Worm (Caenorhabditis elegans) whole organism, L1 larva: ENCODE data around the gene rpb-2.

Experiments
- C16A3.4 ChIP-seq: fragments of 150-350 bp; optimal IDR thresholded peaks from 2 replicates; lab custom pipeline; 2014; ENCODE audit warnings: missing biosample characterization, missing genetic modification characterization
- C34B4.2 ChIP-seq: sonication (generic microtip); optimal IDR thresholded peaks from 2 replicates; lab custom pipeline; 2017; ENCODE audit warnings: mild to moderate bottlenecking, missing genetic modification characterization, missing compliant biosample characterization
- F16B12.6 ChIP-seq: fragments of 150-350 bp; optimal IDR thresholded peaks from 2 replicates; lab custom pipeline; 2014; ENCODE audit warnings: missing biosample characterization, missing genetic modification characterization
- Y116A8C.19 ChIP-seq: sonication (generic microtip); optimal IDR thresholded peaks from 2 replicates; lab custom pipeline; 2016; ENCODE audit warnings: missing compliant biosample characterization, missing genetic modification characterization, borderline replicate concordance
- aha-1 ChIP-seq: fragments of 150-350 bp; optimal IDR thresholded peaks from 2 replicates; lab custom pipeline; 2014; ENCODE audit warnings: missing biosample characterization, missing genetic modification characterization
- alr-1 ChIP-seq: fragments of 200-800 bp; sonication (Bioruptor generic); optimal IDR thresholded peaks from 2 replicates; lab custom pipeline; 2018; ENCODE audit warnings: borderline replicate concordance, mild to moderate bottlenecking, missing genetic modification characterization, missing compliant biosample characterization
- aly-2 ChIP-seq: fragments of 150-350 bp; optimal IDR thresholded peaks from 2 replicates; lab custom pipeline; 2014; ENCODE audit warnings: missing biosample characterization, missing genetic modification characterization
- ceh-63 ChIP-seq: fragments of 200-800 bp; sonication (Bioruptor generic); optimal IDR thresholded peaks from 2 replicates; lab custom pipeline; 2018; ENCODE audit warnings: mild to moderate bottlenecking, missing genetic modification characterization, missing compliant biosample characterization
- ceh-82 ChIP-seq, 3 experiments: fragments of 150-350 bp in 1 of 3; sonication (generic microtip) in 2 of 3; optimal IDR thresholded peaks; 2 replicates each; lab custom pipeline; 2014 to 2017; ENCODE audit warnings: missing biosample characterization in 3 of 3, missing genetic modification characterization in 3 of 3
- ceh-88 ChIP-seq: fragments of 200-800 bp; sonication (Bioruptor generic); IDR thresholded peaks from 2 replicates; pipeline ENCODE4 v1.3.6; 2022; ENCODE audit warnings: missing genetic modification characterization, missing compliant biosample characterization
- dpl-1 ChIP-seq, 3 experiments: fragments of 150-350 bp in 2 of 3; sonication (generic microtip) in 1 of 3; optimal IDR thresholded peaks; 2 replicates each; lab custom pipeline; 2014 to 2017; ENCODE audit warnings: missing biosample characterization in 3 of 3, missing genetic modification characterization in 3 of 3, missing genetic modification reagents in 3 of 3
- efl-1 ChIP-seq, 4 experiments: fragments of 150-350 bp; optimal IDR thresholded peaks in 3 of 4; peaks in 1 of 4; 1 replicate in 1 of 4; 2 replicates in 3 of 4; lab custom pipeline; 2014; ENCODE audit warnings: missing biosample characterization in 2 of 4, missing genetic modification characterization in 2 of 4, missing genetic modification reagents in 2 of 4
- efl-3 ChIP-seq: fragments of 200-800 bp; sonication (Bioruptor generic); optimal IDR thresholded peaks from 2 replicates; lab custom pipeline; 2018; ENCODE audit warnings: mild to moderate bottlenecking, missing genetic modification characterization, missing compliant biosample characterization
- egl-13 ChIP-seq: sonication (generic microtip); optimal IDR thresholded peaks from 2 replicates; lab custom pipeline; 2016; ENCODE audit warnings: missing genotype, missing genetic modification reagents, missing genetic modification characterization, missing compliant biosample characterization
- egl-27 ChIP-seq, 2 experiments: fragments of 150-350 bp in 1 of 2; sonication (generic microtip); optimal IDR thresholded peaks; 3 replicates each; lab custom pipeline; 2017 to 2018; ENCODE audit warnings: missing biosample characterization in 2 of 2, missing genetic modification characterization in 2 of 2, missing genetic modification reagents in 2 of 2
- elt-2 ChIP-seq: sonication (generic microtip); optimal IDR thresholded peaks from 2 replicates; lab custom pipeline; 2016; ENCODE audit warnings: missing genetic modification characterization, mild to moderate bottlenecking, inconsistent platforms, missing compliant biosample characterization, missing genetic modification reagents
- elt-3 ChIP-seq, 6 experiments: fragments of 150-350 bp in 1 of 6; sonication (generic microtip); optimal IDR thresholded peaks; 2 replicates each; lab custom pipeline; 2017 to 2018; ENCODE audit warnings: missing biosample characterization in 6 of 6, missing genetic modification characterization in 6 of 6, inconsistent platforms in 1 of 6
- ets-5 ChIP-seq: fragments of 200-800 bp; sonication (Bioruptor generic); IDR thresholded peaks from 2 replicates; pipeline ENCODE4 v1.3.6; 2022; ENCODE audit warnings: missing genetic modification characterization, missing compliant biosample characterization
- fkh-10 ChIP-seq: sonication (generic microtip); optimal IDR thresholded peaks from 2 replicates; lab custom pipeline; 2017; ENCODE audit warnings: missing biosample characterization, missing genetic modification reagents, missing genetic modification characterization
- fkh-8 ChIP-seq: sonication (generic microtip); optimal IDR thresholded peaks from 2 replicates; lab custom pipeline; 2016; ENCODE audit warnings: mild to moderate bottlenecking, missing genetic modification characterization, missing compliant biosample characterization
- fos-1 ChIP-seq: fragments of 150-350 bp; optimal IDR thresholded peaks from 2 replicates; lab custom pipeline; 2014; ENCODE audit warnings: missing biosample characterization, missing genetic modification characterization
- hlh-4 ChIP-seq: sonication (generic microtip); optimal IDR thresholded peaks from 2 replicates; lab custom pipeline; 2016; ENCODE audit warnings: mild to moderate bottlenecking, missing genetic modification characterization, missing compliant biosample characterization
- lin-13 ChIP-seq: fragments of 150-350 bp; optimal IDR thresholded peaks from 2 replicates; lab custom pipeline; 2014; ENCODE audit warnings: missing biosample characterization, missing genetic modification reagents, missing genetic modification characterization
- lin-14 ChIP-seq: fragments of 200-800 bp; sonication (Bioruptor generic); optimal IDR thresholded peaks from 2 replicates; lab custom pipeline; 2018; ENCODE audit warnings: mild to moderate bottlenecking, missing genetic modification characterization, moderate library complexity, missing compliant biosample characterization
- lin-39 ChIP-seq: fragments of 150-350 bp; optimal IDR thresholded peaks from 2 replicates; lab custom pipeline; 2014; ENCODE audit warnings: missing biosample characterization, missing genetic modification reagents, missing genetic modification characterization
- lsy-2 ChIP-seq, 2 experiments: fragments of 150-350 bp; optimal IDR thresholded peaks; 2 replicates each; lab custom pipeline; 2014; ENCODE audit warnings: missing biosample characterization in 2 of 2, missing genetic modification characterization in 2 of 2
- mab-9 ChIP-seq: fragments of 200-800 bp; sonication (Bioruptor generic); IDR thresholded peaks from 2 replicates; pipeline ENCODE4 v1.3.6; 2022; ENCODE audit warnings: missing genetic modification reagents, missing genetic modification characterization, missing compliant biosample characterization
- mep-1 ChIP-seq: fragments of 150-350 bp; optimal IDR thresholded peaks from 2 replicates; lab custom pipeline; 2014; ENCODE audit warnings: missing biosample characterization, missing genetic modification characterization
- nhr-12 ChIP-seq: sonication (generic microtip); optimal IDR thresholded peaks from 2 replicates; lab custom pipeline; 2017; ENCODE audit warnings: missing biosample characterization, missing genetic modification characterization
- nhr-19 ChIP-seq: fragments of 200-800 bp; sonication (Bioruptor generic); conservative IDR thresholded peaks from 2 replicates; pipeline ENCODE4 v1.3.6; 2022; ENCODE audit warnings: missing genetic modification characterization, missing compliant biosample characterization
- nhr-20 ChIP-seq: sonication (generic microtip); optimal IDR thresholded peaks from 2 replicates; lab custom pipeline; 2016; ENCODE audit warnings: mild to moderate bottlenecking, missing genetic modification characterization, missing compliant biosample characterization
- nhr-237 ChIP-seq: fragments of 150-350 bp; optimal IDR thresholded peaks from 2 replicates; lab custom pipeline; 2014; ENCODE audit warnings: missing biosample characterization, missing genetic modification characterization
- nhr-28 ChIP-seq: fragments of 150-350 bp; optimal IDR thresholded peaks from 2 replicates; lab custom pipeline; 2014; ENCODE audit warnings: missing biosample characterization, missing genetic modification characterization
- nhr-71 ChIP-seq: sonication (generic microtip); optimal IDR thresholded peaks from 2 replicates; lab custom pipeline; 2016; ENCODE audit warnings: mild to moderate bottlenecking, missing genetic modification characterization, moderate library complexity, missing compliant biosample characterization
- nhr-77 ChIP-seq: fragments of 150-350 bp; optimal IDR thresholded peaks from 2 replicates; lab custom pipeline; 2014; ENCODE audit warnings: missing biosample characterization, missing genetic modification characterization
- nhr-84 ChIP-seq: sonication (generic microtip); optimal IDR thresholded peaks from 2 replicates; lab custom pipeline; 2017; ENCODE audit warnings: missing biosample characterization, missing genetic modification characterization
- nhr-85 ChIP-seq: sonication (generic microtip); peaks from one replicate; lab custom pipeline; 2016; ENCODE audit warnings: missing genetic modification characterization, inconsistent platforms, missing compliant biosample characterization
- pag-3 ChIP-seq: sonication (generic microtip); optimal IDR thresholded peaks from 2 replicates; lab custom pipeline; 2017; ENCODE audit warnings: missing genetic modification characterization, mild to moderate bottlenecking, missing compliant biosample characterization, antibody characterized with exemption, borderline replicate concordance; ENCODE audit not compliant: insufficient read depth
- pax-3 ChIP-seq: fragments of 200-800 bp; sonication (Bioruptor generic); optimal IDR thresholded peaks from 2 replicates; lab custom pipeline; 2018; ENCODE audit warnings: mild to moderate bottlenecking, missing genetic modification characterization, moderate library complexity, missing compliant biosample characterization
- pqm-1 ChIP-seq: sonication (generic microtip); optimal IDR thresholded peaks from 3 replicates; lab custom pipeline; 2017; ENCODE audit warnings: missing biosample characterization, missing genetic modification characterization
- rnt-1 ChIP-seq: sonication (generic microtip); optimal IDR thresholded peaks from 2 replicates; lab custom pipeline; 2016; ENCODE audit warnings: mild to moderate bottlenecking, missing genetic modification characterization, moderate library complexity, missing compliant biosample characterization
- sup-37 ChIP-seq: fragments of 200-800 bp; sonication (Bioruptor generic); optimal IDR thresholded peaks from 2 replicates; lab custom pipeline; 2018; ENCODE audit warnings: mild to moderate bottlenecking, missing genetic modification characterization, missing compliant biosample characterization
- tbx-2 ChIP-seq: sonication (generic microtip); optimal IDR thresholded peaks from 2 replicates; lab custom pipeline; 2016; ENCODE audit warnings: missing genetic modification characterization, missing compliant biosample characterization
- tlp-1 ChIP-seq: fragments of 150-350 bp; optimal IDR thresholded peaks from 2 replicates; lab custom pipeline; 2014; ENCODE audit warnings: missing biosample characterization, missing genetic modification characterization
- unc-62 ChIP-seq: fragments of 150-350 bp; optimal IDR thresholded peaks from 2 replicates; lab custom pipeline; 2014; ENCODE audit warnings: missing biosample characterization, missing genetic modification reagents, missing genetic modification characterization
- xbp-1 ChIP-seq: sonication (generic microtip); optimal IDR thresholded peaks from 2 replicates; lab custom pipeline; 2016; ENCODE audit warnings: missing genetic modification characterization, missing compliant biosample characterization
- zip-4 ChIP-seq: fragments of 200-800 bp; sonication (Bioruptor generic); optimal IDR thresholded peaks from 2 replicates; lab custom pipeline; 2018; ENCODE audit warnings: mild to moderate bottlenecking, missing genetic modification characterization, moderate library complexity, missing compliant biosample characterization
- ztf-4 ChIP-seq: fragments of 150-350 bp; optimal IDR thresholded peaks from 2 replicates; lab custom pipeline; 2014; ENCODE audit warnings: missing biosample characterization, missing genetic modification characterization

Gene rpb-2

DNA sequence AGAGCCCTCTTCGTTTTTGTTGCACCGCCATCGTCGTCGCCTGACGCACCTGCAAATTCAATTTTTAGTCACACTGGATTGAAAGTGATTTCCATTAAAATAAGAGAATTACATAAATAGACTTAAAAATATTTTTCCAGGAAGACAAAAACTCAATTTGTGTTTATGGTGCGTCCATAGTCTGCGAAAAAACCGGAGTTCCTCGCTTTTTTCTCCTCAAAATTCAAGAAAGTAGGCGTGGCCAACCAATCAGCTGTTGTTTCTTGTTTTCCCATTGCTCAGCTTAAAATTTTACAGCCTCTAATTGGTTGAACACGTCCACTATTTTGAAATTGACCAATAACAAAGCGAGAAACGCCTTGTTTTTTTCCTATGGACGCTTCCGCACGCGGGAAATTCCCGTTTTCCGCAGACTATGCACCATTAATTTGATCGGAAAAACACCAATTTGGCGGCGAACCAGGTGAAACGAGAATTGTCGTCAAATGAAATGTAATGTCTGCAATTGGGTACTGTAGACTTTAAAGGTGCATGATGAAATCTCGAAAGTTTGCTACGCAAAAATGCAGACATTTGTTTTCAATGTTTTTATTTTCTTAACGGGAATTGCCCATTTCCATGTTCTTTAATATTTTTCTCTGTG, 45.2 kb downstream of the rpb-2 start, which contains the start of gene C27F2.7:
C27F2.7 (minus strand) TSS at position 51 of the 643 bp plus-strand sequence.
- TF ChIP-seq rnt-1 (tag; lab: Kevin White, UChicago) (no peak), mep-1 (no peak), C16A3.4 (tag; lab: Kevin White, UChicago) (no peak), fkh-8 (no peak), Y116A8C.19 (no peak), hlh-4 (no peak), xbp-1 (tag; lab: Kevin White, UChicago) (no peak), unc-62 (GFP tag; lab: Kevin White, UChicago) (no peak), lin-39 (tag; lab: Kevin White, UChicago) (no peak), nhr-71 (tag; lab: Kevin White, UChicago) (no peak), alr-1 (tag; lab: Kevin White, UChicago) (no peak), nhr-77 (tag; lab: Kevin White, UChicago) (no peak)
- TF ChIP-seq, all 84 proteins: peak for 0

DNA sequence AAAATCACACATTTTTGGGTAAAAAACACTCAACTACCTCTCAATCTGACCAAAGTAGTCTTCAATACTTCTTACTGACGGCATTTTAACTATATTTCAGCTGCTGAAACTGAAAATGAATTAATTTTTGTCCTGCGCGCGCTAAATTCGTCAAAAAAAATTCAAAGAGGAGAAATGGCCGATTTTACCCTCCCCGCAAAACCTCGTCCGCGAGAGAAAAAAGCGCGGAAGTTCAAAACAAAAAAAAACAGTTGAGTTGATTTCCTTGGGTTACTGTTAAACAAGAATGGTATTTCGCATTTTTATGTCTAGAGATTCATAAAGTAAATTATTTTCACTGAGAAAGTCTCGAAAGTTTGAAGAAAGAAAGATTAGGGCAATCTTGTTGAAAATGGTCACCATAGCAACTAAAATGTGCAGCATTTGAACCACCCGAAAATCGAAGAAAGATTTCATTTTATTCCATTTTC, 47.5 kb downstream of the rpb-2 start, which contains the start of the genes C27F2.10 and wdr-60:
C27F2.10 (minus strand) TSS at position 109 of the 470 bp plus-strand sequence.
wdr-60 (plus strand) TSS at position 420 of the 470 bp plus-strand sequence.
- TF ChIP-seq Y116A8C.19 (no peak), pqm-1 (no peak), pax-3 (tag; lab: Kevin White, UChicago) (no peak), lin-14 (GFP tag; lab: Kevin White, UChicago) (no peak), nhr-19 (no peak), dpl-1 (GFP tag; optimal IDR thresholded peaks at IDR 0.05; lab: Kevin White, UChicago) (peak; percentile 75 to 89 (median 86)), fkh-8 (peak; percentile 24), nhr-85 (tag; lab: Kevin White, UChicago) (peak; percentile 71), nhr-20 (tag; lab: Kevin White, UChicago) (no peak), pag-3 (tag; lab: Kevin White, UChicago) (no peak), elt-2 (tag; lab: Kevin White, UChicago) (no peak), nhr-12 (tag; lab: Kevin White, UChicago) (no peak), efl-3 (GFP tag; lab: Kevin White, UChicago) (no peak), zip-4 (GFP tag; lab: Kevin White, UChicago) (no peak), fkh-10 (GFP tag; lab: Kevin White, UChicago) (no peak), F16B12.6 (no peak), C34B4.2 (no peak), ztf-4 (tag; lab: Kevin White, UChicago) (no peak), nhr-237 (tag; lab: Kevin White, UChicago) (no peak), nhr-84 (no peak), ceh-88 (GFP tag; lab: Robert Waterston, UW) (no peak), efl-1 (optimal IDR thresholded peaks at IDR 0.05; lab: Kevin White, UChicago) (peak; percentile 58 to 89), efl-1 (GFP tag; optimal IDR thresholded peaks at IDR 0.05 in 1 of 2; lab: Kevin White, UChicago) (peak; percentile 88 to 98), sup-37 (GFP tag; lab: Kevin White, UChicago) (no peak), lin-13 (GFP tag; lab: Kevin White, UChicago) (no peak), ets-5 (GFP tag; lab: Robert Waterston, UW) (no peak), tbx-2 (tag; lab: Kevin White, UChicago) (peak; percentile 57), lsy-2 (tag; optimal IDR thresholded peaks at IDR 0.05; lab: Kevin White, UChicago) (peak; percentile 8 to 59), mab-9 (no peak), elt-3 (tag; optimal IDR thresholded peaks at IDR 0.05; lab: Kevin White, UChicago) (no peak), aha-1 (tag; lab: Kevin White, UChicago) (no peak), ceh-63 (GFP tag; lab: Kevin White, UChicago) (no peak), nhr-71 (tag; lab: Kevin White, UChicago) (peak; percentile 56), ceh-82 (tag; optimal IDR thresholded peaks at IDR 0.05; lab: Kevin White, UChicago) (peak in 1 of 3 experiments; percentile 16), egl-27 (tag; optimal IDR thresholded peaks at IDR 0.05; lab: Kevin White, UChicago) (no peak), fos-1 (tag; lab: Kevin White, UChicago) (no peak), rnt-1 (tag; lab: Kevin White, UChicago) (peak; percentile 88), egl-13 (tag; lab: Kevin White, UChicago) (no peak), nhr-28 (no peak), nhr-77 (tag; lab: Kevin White, UChicago) (no peak), aly-2 (tag; lab: Kevin White, UChicago) (no peak), hlh-4 (no peak), tlp-1 (tag; lab: Kevin White, UChicago) (no peak)
